Worm (Caenorhabditis elegans): Measurements from ENCODE around the gene unc-76.
"Not testable (repeated sequence)": the region's sequence is repeated elsewhere in the genome, so short reads cannot be mapped to it uniquely, and the experiment has no call there.

The unc-76 gene

DNA sequence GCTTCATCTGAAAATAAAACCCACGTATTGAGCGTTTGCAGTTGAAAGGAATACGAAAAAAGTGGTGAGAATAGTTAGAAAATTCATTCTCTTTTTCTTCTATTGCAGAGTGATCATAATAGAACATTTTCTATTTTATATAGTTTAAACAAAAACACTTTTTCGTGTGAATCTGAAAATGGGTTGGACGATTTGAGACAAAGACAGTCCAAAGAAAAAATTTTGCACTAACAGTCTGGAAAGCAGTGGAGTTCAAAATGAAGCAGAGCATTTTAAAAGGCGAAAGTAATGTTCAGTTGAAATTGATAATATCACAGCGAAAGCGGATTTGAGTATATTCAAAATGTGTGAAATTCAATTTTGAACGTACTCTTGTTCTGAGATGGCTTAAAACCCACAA, 17.1 kb downstream of the unc-76 start, which contains the start of gene C01G10.18:
TSS of gene C01G10.18 (minus strand) at position 101 of the 400 bp plus-strand sequence.
- TF ChIP-seq hmbx-1 (tag; optimal IDR thresholded peaks at IDR 0.05) = no peak
- TF ChIP-seq tbx-11 (GFP tag; IDR thresholded peaks at IDR 0.05) = no peak
- TF ChIP-seq tbx-37 (GFP tag; conservative IDR thresholded peaks at IDR 0.05) = no peak
- no peak for TF ChIP-seq pes-1 (GFP tag; IDR thresholded peaks at IDR 0.05)
- no peak for TF ChIP-seq hnd-1 (tag; optimal IDR thresholded peaks at IDR 0.05)
- no peak for TF ChIP-seq ceh-13 (GFP tag; optimal IDR thresholded peaks at IDR 0.05)
- TF ChIP-seq sea-1 (GFP tag; conservative IDR thresholded peaks at IDR 0.05) = no peak
- TF ChIP-seq F13C5.2 (tag; optimal IDR thresholded peaks at IDR 0.05) = no peak
- no peak for TF ChIP-seq B0310.2 (tag; optimal IDR thresholded peaks at IDR 0.05)
- TF ChIP-seq ets-7 (tag; optimal IDR thresholded peaks at IDR 0.05) = no peak
- TF ChIP-seq ama-1 (optimal IDR thresholded peaks at IDR 0.05) = no peak

DNA sequence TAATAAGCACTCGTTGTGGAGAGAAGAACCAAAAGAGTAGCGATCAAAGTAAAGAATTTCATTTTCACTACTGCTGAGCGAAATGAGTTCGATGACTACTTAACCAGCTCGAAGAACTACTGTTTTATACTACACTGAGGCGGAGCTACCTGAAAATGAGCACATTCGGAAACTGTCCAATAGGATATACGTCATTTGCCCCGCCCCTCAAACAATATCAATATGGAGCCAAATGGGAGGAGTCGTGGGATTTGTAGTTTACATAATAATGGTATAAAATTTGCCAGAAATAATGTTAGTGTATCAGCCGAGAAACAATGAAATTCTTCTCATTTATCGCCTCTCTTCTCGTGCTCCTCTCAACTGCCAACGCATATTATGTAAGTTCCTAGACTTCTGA, 17.9 kb downstream of the unc-76 start, which contains the start of the genes C01G10.5 and C01G10.4:
TSS of gene C01G10.5 (minus strand) at position 101 of the 400 bp plus-strand sequence.
TSS of gene C01G10.4 (plus strand) at position 303 of the 400 bp plus-strand sequence.
- no peak for TF ChIP-seq ama-1 (optimal IDR thresholded peaks at IDR 0.05)

ce11 chrV:15090457-15090856, 18.9 kb downstream of the unc-76 start, which contains the start of gene C01G10.17:
Gene C01G10.17, plus strand, starts transcription at chrV:15090757.
- TF ChIP-seq ets-7 (tag; optimal IDR thresholded peaks at IDR 0.05) (no peak), ceh-36 (tag; optimal IDR thresholded peaks at IDR 0.05) (no peak)

DNA sequence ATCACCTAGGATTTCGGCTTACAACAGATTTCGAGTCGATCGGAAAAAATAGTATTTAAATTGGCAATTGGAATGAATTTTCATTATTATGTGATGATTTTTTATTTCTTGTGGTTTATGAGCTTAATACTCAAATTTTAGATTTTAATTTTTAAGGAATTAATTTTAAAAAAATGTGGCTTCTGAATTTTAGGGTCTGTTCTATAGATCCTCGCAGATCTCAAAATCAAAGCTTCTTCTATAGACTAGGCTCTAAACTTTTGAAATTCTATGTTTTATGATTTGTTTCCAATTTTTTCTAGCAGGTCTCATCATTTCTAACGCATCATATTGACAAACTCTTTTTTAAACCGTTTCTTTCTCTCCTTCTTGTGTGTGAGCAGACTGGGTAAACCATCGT, 21.1 kb downstream of the unc-76 start, which contains the start of gene txt-12:
TSS of gene txt-12 (plus strand) at position 301 of the 400 bp plus-strand sequence.
- TF ChIP-seq tbx-11 (GFP tag; IDR thresholded peaks at IDR 0.05) (no peak), ama-1 (optimal IDR thresholded peaks at IDR 0.05) (no peak), sea-1 (GFP tag; conservative IDR thresholded peaks at IDR 0.05) (no peak), B0310.2 (tag; optimal IDR thresholded peaks at IDR 0.05) (no peak), pes-1 (GFP tag; IDR thresholded peaks at IDR 0.05) (no peak), hmbx-1 (tag; optimal IDR thresholded peaks at IDR 0.05) (no peak), hmg-4 (GFP tag; optimal IDR thresholded peaks at IDR 0.05) (no peak), F13C5.2 (tag; optimal IDR thresholded peaks at IDR 0.05) (no peak), scrt-1 (GFP tag; IDR thresholded peaks at IDR 0.05) (no peak), ets-7 (tag; optimal IDR thresholded peaks at IDR 0.05) (no peak), aly-1 (tag; optimal IDR thresholded peaks at IDR 0.05) (no peak), hnd-1 (tag; optimal IDR thresholded peaks at IDR 0.05) (no peak), ceh-13 (GFP tag; optimal IDR thresholded peaks at IDR 0.05) (no peak), tra-4 (tag; optimal IDR thresholded peaks at IDR 0.05) (no peak), tbx-37 (GFP tag; conservative IDR thresholded peaks at IDR 0.05) (no peak)

ce11 chrV:15094749-15095148, 23.2 kb downstream of the unc-76 start, which contains the start of gene srx-78:
Gene srx-78, plus strand, starts transcription at chrV:15095049.
- TF ChIP-seq flt-1 (GFP tag; IDR thresholded peaks at IDR 0.05) = no peak
- TF ChIP-seq ama-1 (optimal IDR thresholded peaks at IDR 0.05) = no peak
- TF ChIP-seq B0310.2 (tag; optimal IDR thresholded peaks at IDR 0.05) = no peak
- TF ChIP-seq hmg-4 (GFP tag; optimal IDR thresholded peaks at IDR 0.05) = no peak

ce11 chrV:15099447-15099846, 27.9 kb downstream of the unc-76 start, which contains the start of gene C01G10.1:
Gene C01G10.1, plus strand, starts transcription at chrV:15099747.
- TF ChIP-seq B0310.2 (tag; optimal IDR thresholded peaks at IDR 0.05) (no peak), hmg-4 (GFP tag; optimal IDR thresholded peaks at IDR 0.05) (no peak), scrt-1 (GFP tag; IDR thresholded peaks at IDR 0.05) (no peak), hnd-1 (tag; optimal IDR thresholded peaks at IDR 0.05) (no peak), ceh-36 (tag; optimal IDR thresholded peaks at IDR 0.05) (no peak), ama-1 (optimal IDR thresholded peaks at IDR 0.05) (no peak), hmbx-1 (tag; optimal IDR thresholded peaks at IDR 0.05) (no peak)

- TF ChIP-seq tbx-11 (GFP tag; IDR thresholded peaks at IDR 0.05); F13C5.2 (tag; optimal IDR thresholded peaks at IDR 0.05); B0310.2 (tag; optimal IDR thresholded peaks at IDR 0.05): not testable (repeated sequence)
Observed at ce11 chrV:15105893-15106598, 34.5 kb downstream of the unc-76 start, which contains the start of gene C01G10.14. Gene C01G10.14, minus strand, starts transcription at chrV:15105943.

ce11 chrV:15109260-15109659, 37.7 kb downstream of the unc-76 start, which contains the start of gene Y75B12A.2:
Gene Y75B12A.2, plus strand, starts transcription at chrV:15109560.
- no peak for TF ChIP-seq tra-4 (tag; optimal IDR thresholded peaks at IDR 0.05)
- no peak for TF ChIP-seq hmg-4 (GFP tag; optimal IDR thresholded peaks at IDR 0.05)
- no peak for TF ChIP-seq ceh-13 (GFP tag; optimal IDR thresholded peaks at IDR 0.05)
- TF ChIP-seq aly-1 (tag; optimal IDR thresholded peaks at IDR 0.05) = no peak
- no peak for TF ChIP-seq ceh-36 (tag; optimal IDR thresholded peaks at IDR 0.05)
- TF ChIP-seq ets-7 (tag; optimal IDR thresholded peaks at IDR 0.05) = no peak
- TF ChIP-seq pes-1 (GFP tag; IDR thresholded peaks at IDR 0.05) = no peak
- TF ChIP-seq B0310.2 (tag; optimal IDR thresholded peaks at IDR 0.05) = no peak
- TF ChIP-seq scrt-1 (GFP tag; IDR thresholded peaks at IDR 0.05) = no peak
- no peak for TF ChIP-seq tbx-37 (GFP tag; conservative IDR thresholded peaks at IDR 0.05)
- no peak for TF ChIP-seq flt-1 (GFP tag; IDR thresholded peaks at IDR 0.05)
- TF ChIP-seq hnd-1 (tag; optimal IDR thresholded peaks at IDR 0.05) = no peak
- no peak for TF ChIP-seq tbx-11 (GFP tag; IDR thresholded peaks at IDR 0.05)
- TF ChIP-seq sea-1 (GFP tag; conservative IDR thresholded peaks at IDR 0.05) = no peak

All from whole organism, early embryonic.